Fruit fly (Drosophila melanogaster): ENCODE results near the gene CG13962.

The CG13962 gene

dm6 chr2L:19810642-19811041 is 3.7 kb downstream of the CG13962 start:
- TF ChIP-seq CG7045 (GFP tag; optimal IDR thresholded peaks at IDR 0.05): no peak
- no peak for TF ChIP-seq tj (GFP tag; optimal IDR thresholded peaks at IDR 0.05)

dm6 chr2L:19809515-19810049 is 4.8 kb downstream of the CG13962 start:
- no peak for TF ChIP-seq Clk (GFP tag; optimal IDR thresholded peaks at IDR 0.05)

- TF ChIP-seq CG5204 (GFP tag; optimal IDR thresholded peaks at IDR 0.05) (no peak), Mnt (GFP tag; optimal IDR thresholded peaks at IDR 0.05) (no peak), Clk (GFP tag; optimal IDR thresholded peaks at IDR 0.05) (no peak), CG11617 (GFP tag; optimal IDR thresholded peaks at IDR 0.05) (no peak), tj (GFP tag; optimal IDR thresholded peaks at IDR 0.05) (no peak), CG1620 (GFP tag; optimal IDR thresholded peaks at IDR 0.05) (no peak), bab1 (GFP tag; optimal IDR thresholded peaks at IDR 0.05) (no peak), CG14711 (tag; optimal IDR thresholded peaks at IDR 0.05) (no peak), CG7101 (tag; optimal IDR thresholded peaks at IDR 0.05) (no peak), Hr96 (GFP tag; optimal IDR thresholded peaks at IDR 0.05) (no peak)
Measured at dm6 chr2L:19805007-19805406, 9.3 kb downstream of the CG13962 start.

- TF ChIP-seq CG14711 (tag; optimal IDR thresholded peaks at IDR 0.05): no peak
- TF ChIP-seq tj (GFP tag; optimal IDR thresholded peaks at IDR 0.05): no peak
- no peak for TF ChIP-seq CG7101 (tag; optimal IDR thresholded peaks at IDR 0.05)
- no peak for TF ChIP-seq CG11617 (GFP tag; optimal IDR thresholded peaks at IDR 0.05)
- no peak for TF ChIP-seq Hr96 (GFP tag; optimal IDR thresholded peaks at IDR 0.05)
Measured at dm6 chr2L:19801951-19802612, 12.2 kb downstream of the CG13962 start.

- no peak for TF ChIP-seq pad (GFP tag; optimal IDR thresholded peaks at IDR 0.05)
- TF ChIP-seq ovo (GFP tag; optimal IDR thresholded peaks at IDR 0.05): no peak
- no peak for TF ChIP-seq CG14711 (tag; optimal IDR thresholded peaks at IDR 0.05)
- no peak for TF ChIP-seq Clk (GFP tag; optimal IDR thresholded peaks at IDR 0.05)
- no peak for TF ChIP-seq CG1620 (GFP tag; optimal IDR thresholded peaks at IDR 0.05)
- no peak for TF ChIP-seq cic (GFP tag; optimal IDR thresholded peaks at IDR 0.05)
- TF ChIP-seq kay (GFP tag; ENCODE audit: borderline replicate concordance): no peak
- no peak for TF ChIP-seq CG11617 (GFP tag; optimal IDR thresholded peaks at IDR 0.05)
- no peak for TF ChIP-seq toe (GFP tag; optimal IDR thresholded peaks at IDR 0.05)
- TF ChIP-seq CG5204 (GFP tag; optimal IDR thresholded peaks at IDR 0.05): no peak
- TF ChIP-seq bab1 (GFP tag; optimal IDR thresholded peaks at IDR 0.05): no peak
- no peak for TF ChIP-seq CG7045 (GFP tag; optimal IDR thresholded peaks at IDR 0.05)
- TF ChIP-seq CG7101 (tag; optimal IDR thresholded peaks at IDR 0.05): no peak
Measured at dm6 chr2L:19800703-19801102, 13.6 kb downstream of the CG13962 start.

dm6 chr2L:19799940-19800339 is 14.4 kb downstream of the CG13962 start:
- TF ChIP-seq bab1 (GFP tag; optimal IDR thresholded peaks at IDR 0.05) (no peak), toe (GFP tag; optimal IDR thresholded peaks at IDR 0.05) (no peak), CG5204 (GFP tag; optimal IDR thresholded peaks at IDR 0.05) (no peak), Mnt (GFP tag; optimal IDR thresholded peaks at IDR 0.05) (no peak), CG14711 (tag; optimal IDR thresholded peaks at IDR 0.05) (no peak), cnc (optimal IDR thresholded peaks at IDR 0.05) (no peak), Clk (GFP tag; optimal IDR thresholded peaks at IDR 0.05) (no peak)

dm6 chr2L:19796111-19796451 is 18.3 kb downstream of the CG13962 start, which contains the start of gene sick:
Gene sick (plus strand): TSS chr2L:19796365.
- no peak for TF ChIP-seq CG7101 (tag; optimal IDR thresholded peaks at IDR 0.05)
- no peak for TF ChIP-seq cnc (optimal IDR thresholded peaks at IDR 0.05)
- TF ChIP-seq tj (GFP tag; optimal IDR thresholded peaks at IDR 0.05): no peak
- no peak for TF ChIP-seq CG33017 (tag; optimal IDR thresholded peaks at IDR 0.05)
- TF ChIP-seq Mnt (GFP tag; optimal IDR thresholded peaks at IDR 0.05): no peak
- TF ChIP-seq cic (GFP tag; optimal IDR thresholded peaks at IDR 0.05): no peak
- TF ChIP-seq pad (GFP tag; optimal IDR thresholded peaks at IDR 0.05): no peak
- no peak for TF ChIP-seq Clk (GFP tag; optimal IDR thresholded peaks at IDR 0.05)
- TF ChIP-seq bab1 (GFP tag; optimal IDR thresholded peaks at IDR 0.05): no peak
- no peak for TF ChIP-seq toe (GFP tag; optimal IDR thresholded peaks at IDR 0.05)
- no peak for TF ChIP-seq CG7045 (GFP tag; optimal IDR thresholded peaks at IDR 0.05)
- TF ChIP-seq CG11617 (GFP tag; optimal IDR thresholded peaks at IDR 0.05): no peak
- no peak for TF ChIP-seq Hr96 (GFP tag; optimal IDR thresholded peaks at IDR 0.05)
- no peak for TF ChIP-seq kay (GFP tag; ENCODE audit: borderline replicate concordance)
- TF ChIP-seq Crg-1 (GFP tag; optimal IDR thresholded peaks at IDR 0.05): no peak

Measured in whole organism, adult.